Fruit fly (Drosophila melanogaster) whole organism, embryonic: ENCODE data around the gene CG3815.

Experiments
- Adf1 ChIP-seq: fragments of 200-800 bp; sonication (Bioruptor generic); IDR thresholded peaks from 2 replicates; pipeline ENCODE4 v1.3.6; 2022; ENCODE audit warnings: missing biosample characterization, missing genetic modification characterization
- Asciz ChIP-seq: fragments of 200-800 bp; sonication (Bioruptor generic); optimal IDR thresholded peaks from 2 replicates; lab custom pipeline; 2017; ENCODE audit warnings: missing biosample characterization, mild to moderate bottlenecking, missing genetic modification characterization, missing genetic modification reagents
- Bdp1 ChIP-seq: fragments of 200-800 bp; sonication (Bioruptor generic); optimal IDR thresholded peaks from 3 replicates; lab custom pipeline; 2016; ENCODE audit warnings: missing biosample characterization, missing genetic modification characterization
- CG10147 ChIP-seq: fragments of 200-800 bp; sonication (Bioruptor generic); optimal IDR thresholded peaks from 2 replicates; lab custom pipeline; 2019; ENCODE audit warnings: missing biosample characterization, mild to moderate bottlenecking, missing genetic modification characterization, moderate library complexity
- CG11247 ChIP-seq: fragments of 200-800 bp; sonication (Bioruptor generic); IDR thresholded peaks from 2 replicates; pipeline ENCODE4 v1.3.6; 2022; ENCODE audit warnings: missing biosample characterization, missing genetic modification characterization
- CG12155 ChIP-seq: fragments of 200-800 bp; sonication (Bioruptor generic); optimal IDR thresholded peaks from 3 replicates; lab custom pipeline; 2016; ENCODE audit warnings: missing biosample characterization, missing genetic modification characterization
- CG1233 ChIP-seq: fragments of 200-800 bp; sonication (Bioruptor generic); optimal IDR thresholded peaks from 4 replicates; lab custom pipeline; 2018; ENCODE audit warnings: missing biosample characterization, mild to moderate bottlenecking, missing genetic modification characterization
- CG13296 ChIP-seq: fragments of 200-800 bp; sonication (Bioruptor generic); optimal IDR thresholded peaks from 3 replicates; lab custom pipeline; 2018; ENCODE audit warnings: missing biosample characterization, mild to moderate bottlenecking, missing genetic modification characterization
- CG15011 ChIP-seq: fragments of 200-800 bp; sonication (Bioruptor generic); optimal IDR thresholded peaks from 3 replicates; lab custom pipeline; 2018; ENCODE audit warnings: missing biosample characterization, mild to moderate bottlenecking, missing genetic modification characterization
- CG1602 ChIP-seq: fragments of 200-800 bp; sonication (Bioruptor generic); optimal IDR thresholded peaks from 3 replicates; lab custom pipeline; 2016; ENCODE audit warnings: missing biosample characterization, missing genetic modification characterization
- CG17568 ChIP-seq: fragments of 200-800 bp; sonication (Bioruptor generic); optimal IDR thresholded peaks from 2 replicates; lab custom pipeline; 2018; ENCODE audit warnings: missing biosample characterization, mild to moderate bottlenecking, missing genetic modification characterization, moderate library complexity
- CG17829 ChIP-seq: fragments of 200-800 bp; optimal IDR thresholded peaks from 2 replicates; lab custom pipeline; 2019; ENCODE audit warnings: missing biosample characterization, mild to moderate bottlenecking, missing genetic modification characterization, moderate library complexity
- CG30020 ChIP-seq: fragments of 200-800 bp; optimal IDR thresholded peaks from 2 replicates; lab custom pipeline; 2019; ENCODE audit warnings: missing biosample characterization, mild to moderate bottlenecking, missing genetic modification characterization, moderate library complexity
- CG3065 ChIP-seq: fragments of 200-800 bp; sonication (Bioruptor generic); optimal IDR thresholded peaks from 2 replicates; lab custom pipeline; 2016; ENCODE audit warnings: missing biosample characterization, missing genetic modification characterization
- CG3726 ChIP-seq: fragments of 200-800 bp; sonication (Bioruptor generic); IDR thresholded peaks from 3 replicates; pipeline ENCODE4, ENCODE4 v1.3.6; 2022; ENCODE audit warnings: missing biosample characterization, missing genetic modification characterization
- CG4617 ChIP-seq: fragments of 200-800 bp; sonication (Bioruptor generic); optimal IDR thresholded peaks from 3 replicates; lab custom pipeline; 2016; ENCODE audit warnings: missing biosample characterization, missing genetic modification characterization, borderline replicate concordance
- CG6272 ChIP-seq: fragments of 200-800 bp; sonication (Bioruptor generic); IDR thresholded peaks from 2 replicates; pipeline ENCODE4 v1.3.6; 2022; ENCODE audit warnings: missing biosample characterization, missing genetic modification characterization
- CG7357 ChIP-seq: fragments of 200-800 bp; sonication (Bioruptor generic); IDR thresholded peaks from 3 replicates; pipeline ENCODE4 v1.3.6; 2022; ENCODE audit warnings: missing biosample characterization, missing genetic modification characterization
- CG7556 ChIP-seq: fragments of 200-800 bp; sonication (Bioruptor generic); optimal IDR thresholded peaks from 2 replicates; lab custom pipeline; 2017; ENCODE audit warnings: missing biosample characterization, mild to moderate bottlenecking, missing genetic modification characterization
- CG7987 ChIP-seq: fragments of 200-800 bp; sonication (Bioruptor generic); optimal IDR thresholded peaks from 2 replicates; lab custom pipeline; 2018; ENCODE audit warnings: missing biosample characterization, mild to moderate bottlenecking, missing genetic modification characterization, moderate library complexity
- CG9727 ChIP-seq: fragments of 200-800 bp; sonication (Bioruptor generic); optimal IDR thresholded peaks from 3 replicates; lab custom pipeline; 2017; ENCODE audit warnings: missing biosample characterization, mild to moderate bottlenecking, missing genetic modification characterization
- CoRest ChIP-seq: fragments of 200-800 bp; sonication (Bioruptor generic); optimal IDR thresholded peaks from 3 replicates; lab custom pipeline; 2018; ENCODE audit warnings: missing biosample characterization, mild to moderate bottlenecking, missing genetic modification characterization, moderate library complexity
- Dbx ChIP-seq: fragments of 200-800 bp; sonication (Bioruptor generic); IDR thresholded peaks from 3 replicates; pipeline ENCODE4 v1.3.6; 2022; ENCODE audit warnings: missing biosample characterization, missing genetic modification characterization
- Dip2 ChIP-seq: fragments of 200-800 bp; sonication (Bioruptor generic); IDR thresholded peaks from 2 replicates; pipeline ENCODE4 v1.3.6; 2022; ENCODE audit warnings: missing biosample characterization, missing genetic modification characterization
- H2.0 ChIP-seq: fragments of 200-800 bp; sonication (Bioruptor generic); IDR thresholded peaks from 2 replicates; pipeline ENCODE4 v1.3.6; 2022; ENCODE audit warnings: missing biosample characterization, missing genetic modification characterization
- Hey ChIP-seq: fragments of 200-800 bp; sonication (Bioruptor generic); optimal IDR thresholded peaks from 3 replicates; lab custom pipeline; 2018; ENCODE audit warnings: missing biosample characterization, mild to moderate bottlenecking, missing genetic modification characterization
- HmgD ChIP-seq: fragments of 200-800 bp; sonication (Bioruptor generic); optimal IDR thresholded peaks from 3 replicates; lab custom pipeline; 2016; ENCODE audit warnings: missing biosample characterization, missing genetic modification characterization
- Hmx ChIP-seq: fragments of 200-800 bp; sonication (Bioruptor generic); optimal IDR thresholded peaks from 2 replicates; lab custom pipeline; 2016; ENCODE audit warnings: missing biosample characterization, missing genetic modification characterization
- Hr51 ChIP-seq, 2 experiments: fragments of 200-800 bp; sonication (Bioruptor generic); optimal IDR thresholded peaks; 2 replicates in 1 of 2; 3 replicates in 1 of 2; lab custom pipeline; 2016 to 2018; ENCODE audit warnings: missing biosample characterization in 2 of 2, missing genetic modification characterization in 2 of 2, mild to moderate bottlenecking in 1 of 2, moderate library complexity in 1 of 2
- Jarid2 ChIP-seq: fragments of 200-800 bp; sonication (Bioruptor generic); optimal IDR thresholded peaks from 3 replicates; lab custom pipeline; 2017; ENCODE audit warnings: mild to moderate bottlenecking, missing biosample characterization, missing genetic modification reagents, missing genetic modification characterization
- MBD-R2 ChIP-seq: fragments of 200-800 bp; sonication (Bioruptor generic); IDR thresholded peaks from 2 replicates; pipeline ENCODE4 v1.3.6; 2022; ENCODE audit warnings: missing biosample characterization, missing genetic modification characterization
- Meics ChIP-seq: fragments of 200-800 bp; sonication (Bioruptor generic); optimal IDR thresholded peaks from 2 replicates; lab custom pipeline; 2017; ENCODE audit warnings: missing biosample characterization, mild to moderate bottlenecking, missing genetic modification characterization
- NK7.1 ChIP-seq: fragments of 200-800 bp; sonication (Bioruptor generic); optimal IDR thresholded peaks from 3 replicates; lab custom pipeline; 2016; ENCODE audit warnings: missing biosample characterization, missing genetic modification characterization
- Nf-YC ChIP-seq: fragments of 200-800 bp; optimal IDR thresholded peaks from 3 replicates; lab custom pipeline; 2019; ENCODE audit warnings: missing biosample characterization, mild to moderate bottlenecking, missing genetic modification characterization, moderate library complexity
- Scr ChIP-seq: fragments of 200-800 bp; sonication (Bioruptor generic); IDR thresholded peaks from 2 replicates; pipeline ENCODE4 v1.3.6; 2022; ENCODE audit warnings: missing biosample characterization, missing genetic modification characterization; ENCODE audit not compliant: partially characterized antibody
- Side ChIP-seq: fragments of 200-800 bp; sonication (Bioruptor generic); optimal IDR thresholded peaks from 2 replicates; lab custom pipeline; 2016; ENCODE audit warnings: missing biosample characterization, missing genetic modification characterization
- TFAM ChIP-seq: fragments of 200-800 bp; sonication (Bioruptor generic); optimal IDR thresholded peaks from 2 replicates; lab custom pipeline; 2017; ENCODE audit warnings: missing biosample characterization, missing genetic modification characterization, inconsistent platforms
- cg ChIP-seq: fragments of 200-800 bp; sonication (Bioruptor generic); optimal IDR thresholded peaks from 3 replicates; lab custom pipeline; 2019; ENCODE audit warnings: missing biosample characterization, mild to moderate bottlenecking, missing genetic modification characterization, moderate library complexity
- cwo ChIP-seq: fragments of 200-800 bp; sonication (Bioruptor generic); optimal IDR thresholded peaks from 3 replicates; lab custom pipeline; 2017; ENCODE audit warnings: missing biosample characterization, missing genetic modification characterization, mild to moderate bottlenecking, moderate library complexity, missing genetic modification reagents
- ftz-f1 ChIP-seq: fragments of 200-800 bp; sonication (Bioruptor generic); optimal IDR thresholded peaks from 2 replicates; lab custom pipeline; 2016; ENCODE audit warnings: missing biosample characterization, missing genetic modification characterization
- knrl ChIP-seq: fragments of 200-800 bp; sonication (Bioruptor generic); IDR thresholded peaks from 3 replicates; pipeline ENCODE4 v1.3.6; 2022; ENCODE audit warnings: missing biosample characterization, missing genetic modification characterization; ENCODE audit not compliant: partially characterized antibody
- luna ChIP-seq: fragments of 200-800 bp; sonication (Bioruptor generic); optimal IDR thresholded peaks from 2 replicates; lab custom pipeline; 2016; ENCODE audit warnings: missing biosample characterization, missing genetic modification characterization
- nmo ChIP-seq: fragments of 200-800 bp; sonication (Bioruptor generic); optimal IDR thresholded peaks from 2 replicates; lab custom pipeline; 2018; ENCODE audit warnings: missing biosample characterization, mild to moderate bottlenecking, missing genetic modification characterization, moderate library complexity
- phol ChIP-seq: fragments of 200-800 bp; sonication (Bioruptor generic); optimal IDR thresholded peaks from 3 replicates; lab custom pipeline; 2018; ENCODE audit warnings: missing biosample characterization, mild to moderate bottlenecking, missing genetic modification characterization, moderate library complexity
- scrt ChIP-seq: fragments of 200-800 bp; sonication (Bioruptor generic); optimal IDR thresholded peaks from 2 replicates; lab custom pipeline; 2018; ENCODE audit warnings: missing biosample characterization, mild to moderate bottlenecking, missing genetic modification characterization, moderate library complexity
- slbo ChIP-seq: fragments of 200-800 bp; sonication (Bioruptor generic); IDR thresholded peaks from 2 replicates; pipeline ENCODE4 v1.3.6; 2022; ENCODE audit warnings: missing biosample characterization, missing genetic modification characterization
- ssp ChIP-seq: fragments of 200-800 bp; sonication (Bioruptor generic); IDR thresholded peaks from 2 replicates; pipeline ENCODE4 v1.3.6; 2022; ENCODE audit warnings: missing biosample characterization, missing genetic modification characterization
- trem ChIP-seq: fragments of 200-800 bp; optimal IDR thresholded peaks from 3 replicates; lab custom pipeline; 2019; ENCODE audit warnings: missing biosample characterization, mild to moderate bottlenecking, missing genetic modification characterization, moderate library complexity
- vvl ChIP-seq: fragments of 200-800 bp; sonication (Bioruptor generic); IDR thresholded peaks from 2 replicates; pipeline ENCODE4 v1.3.6; 2022; ENCODE audit warnings: missing biosample characterization, missing genetic modification characterization
- zfh2 ChIP-seq: fragments of 200-800 bp; sonication (Bioruptor generic); optimal IDR thresholded peaks from 2 replicates; lab custom pipeline; 2016; ENCODE audit warnings: missing biosample characterization, missing genetic modification characterization

CG3815 gene

DNA sequence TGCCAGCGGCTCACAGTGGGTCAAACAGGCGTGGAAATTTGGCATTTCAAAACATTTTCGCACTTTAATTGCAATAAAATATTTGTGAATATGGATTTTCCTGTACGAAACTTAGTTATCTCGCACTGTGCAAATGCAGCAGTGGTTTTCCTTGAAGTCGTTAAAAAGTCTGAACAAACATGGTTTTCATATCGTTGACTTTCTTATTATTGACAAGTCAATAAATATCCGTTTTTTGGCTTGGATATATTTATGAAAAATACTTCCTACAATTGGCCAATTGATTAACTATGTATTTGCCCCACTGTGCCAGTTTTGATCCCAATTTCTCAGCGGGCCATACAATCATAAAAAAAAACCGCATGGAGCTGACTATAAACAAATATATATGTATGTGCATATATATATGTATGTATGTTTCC, 29.7 kb upstream of the CG3815 start (continued):
- TF ChIP-seq CG12155 (GFP tag; lab: Kevin White, UChicago) (peak; percentile 90), TFAM (GFP tag; lab: Kevin White, UChicago) (peak; percentile 83), CG1602 (peak; percentile 95), vvl (GFP tag; lab: Robert Waterston, UW) (peak; percentile 95), trem (tag; lab: Kevin White, UChicago) (peak; percentile 88), ssp (peak; percentile 84), CG30020 (tag; lab: Kevin White, UChicago) (peak; percentile 76), CG11247 (GFP tag; lab: Robert Waterston, UW) (peak; percentile 82), CG7556 (peak; percentile 97), nmo (GFP tag; lab: Kevin White, UChicago) (peak; percentile 98), zfh2 (GFP tag; lab: Kevin White, UChicago) (peak; percentile 89), ftz-f1 (GFP tag; lab: Kevin White, UChicago) (no peak), NK7.1 (peak; percentile 90), CG1233 (GFP tag; lab: Kevin White, UChicago) (peak; percentile 91), Asciz (GFP tag; lab: Kevin White, UChicago) (peak; percentile 97), CG13296 (GFP tag; lab: Kevin White, UChicago) (peak; percentile 95), Bdp1 (peak; percentile 88), cwo (GFP tag; lab: Kevin White, UChicago) (peak; percentile 93), luna (GFP tag; lab: Kevin White, UChicago) (peak; percentile 80), Adf1 (peak; percentile 59), MBD-R2 (GFP tag; lab: Robert Waterston, UW) (peak; percentile 68), CG4617 (peak; percentile 87), Side (peak; percentile 93), CG7357 (GFP tag; lab: Robert Waterston, UW) (peak; percentile 87), Dip2 (peak; percentile 65), Scr (GFP tag; lab: Robert Waterston, UW) (0 out of 2 replicates have a peak, but pooled peaks have one; percentile 33), CG3065 (GFP tag; lab: Kevin White, UChicago) (peak; percentile 91), CG9727 (GFP tag; lab: Kevin White, UChicago) (peak; percentile 96), cg (no peak), slbo (GFP tag; lab: Robert Waterston, UW) (peak; percentile 93), Jarid2 (GFP tag; lab: Kevin White, UChicago) (peak; percentile 85), phol (tag; lab: Kevin White, UChicago) (peak; percentile 97), CG17568 (GFP tag; lab: Kevin White, UChicago) (peak; percentile 91), knrl (GFP tag; lab: Robert Waterston, UW) (peak; percentile 40; the same call in 1 of the 3 replicates), CG7987 (GFP tag; lab: Kevin White, UChicago) (peak; percentile 78), Nf-YC (tag; lab: Kevin White, UChicago) (peak; percentile 85), H2.0 (GFP tag; lab: Robert Waterston, UW) (peak; percentile 88), Hmx (GFP tag; lab: Kevin White, UChicago) (peak; percentile 69), CG10147 (GFP tag; lab: Kevin White, UChicago) (peak; percentile 92), CoRest (tag; lab: Kevin White, UChicago) (peak; percentile 98), CG3726 (GFP tag; lab: Robert Waterston, UW) (peak; percentile 89), CG17829 (tag; lab: Kevin White, UChicago) (peak; percentile 96), Hey (tag; lab: Kevin White, UChicago) (peak; percentile 66), Meics (peak; percentile 95), CG15011 (GFP tag; lab: Kevin White, UChicago) (peak; percentile 90), HmgD (GFP tag; lab: Kevin White, UChicago) (peak; percentile 91), Hr51 (GFP tag; optimal IDR thresholded peaks at IDR 0.05; lab: Kevin White, UChicago) (peak; percentile 90 to 99), scrt (GFP tag; lab: Kevin White, UChicago) (peak; percentile 85), CG6272 (GFP tag; lab: Robert Waterston, UW) (peak; percentile 83), Dbx (GFP tag; lab: Robert Waterston, UW) (peak; percentile 87)
